Fruit fly (Drosophila melanogaster): ENCODE measurements around the gene CG42740.

CG42740 gene

dm6 chr3R:30467062-30467461, 44.3 kb upstream of the CG42740 start (continued):
- no peak for TF ChIP-seq CG6689 (GFP tag; IDR thresholded peaks at IDR 0.05)
- peak; percentile 1 for TF ChIP-seq CG14710 (tag; optimal IDR thresholded peaks at IDR 0.05)
- no peak for TF ChIP-seq Mad (GFP tag; optimal IDR thresholded peaks at IDR 0.05)
- TF ChIP-seq CG10565 (GFP tag; optimal IDR thresholded peaks at IDR 0.05) = no peak
- TF ChIP-seq Elba2 (GFP tag; optimal IDR thresholded peaks at IDR 0.05) = peak; percentile 72
- no peak for TF ChIP-seq CG7786 (GFP tag; optimal IDR thresholded peaks at IDR 0.05)
- TF ChIP-seq zen (tag; optimal IDR thresholded peaks at IDR 0.05) = peak; percentile 91
- no peak for TF ChIP-seq dimm (GFP tag; IDR thresholded peaks at IDR 0.05)
- no peak for TF ChIP-seq nom (GFP tag; optimal IDR thresholded peaks at IDR 0.05)

dm6 chr3R:30466515-30466914, 43.7 kb upstream of the CG42740 start:
- TF ChIP-seq ato (GFP tag; IDR thresholded peaks at IDR 0.05; ENCODE audit: partially characterized antibody) (peak; percentile 33; the same call in 1 of the 2 replicates), z (GFP tag; IDR thresholded peaks at IDR 0.05) (0 out of 3 replicates have a peak, but pooled peaks have one; percentile 30), dimm (GFP tag; IDR thresholded peaks at IDR 0.05) (no peak), sd (tag; optimal IDR thresholded peaks at IDR 0.05) (peak; percentile 10), chm (GFP tag; IDR thresholded peaks at IDR 0.05) (0 out of 2 replicates have a peak, but pooled peaks have one; percentile 27), Dfd (GFP tag; optimal IDR thresholded peaks at IDR 0.05) (no peak), onecut (GFP tag; IDR thresholded peaks at IDR 0.05) (0 out of 2 replicates have a peak, but pooled peaks have one; percentile 7), CG15011 (GFP tag; optimal IDR thresholded peaks at IDR 0.05) (no peak), crol (GFP tag; IDR thresholded peaks at IDR 0.05) (peak; percentile 75), tll (GFP tag; optimal IDR thresholded peaks at IDR 0.05) (peak in 1 of 2 experiments; percentile 31), Lhr (GFP tag; optimal IDR thresholded peaks at IDR 0.05) (no peak), cg (GFP tag; optimal IDR thresholded peaks at IDR 0.05) (peak; percentile 46), Pdp1 (GFP tag; optimal IDR thresholded peaks at IDR 0.05) (peak in 1 of 2 experiments; percentile 95), chinmo (GFP tag; IDR thresholded peaks at IDR 0.05; ENCODE audit: partially characterized antibody) (0 out of 4 replicates have a peak, but pooled peaks have one; percentile 28), vvl (GFP tag; IDR thresholded peaks at IDR 0.05) (0 out of 2 replicates have a peak, but pooled peaks have one; percentile 15), twi (tag; optimal IDR thresholded peaks at IDR 0.05) (peak; percentile 30), CG15514 (GFP tag; optimal IDR thresholded peaks at IDR 0.05) (peak; percentile 4)

dm6 chr3R:30465775-30466494, 43.2 kb upstream of the CG42740 start, which contains the start of gene PH4alphaEFB:
PH4alphaEFB (plus strand) TSS chr3R:30466050.
- TF ChIP-seq scrt (GFP tag; optimal IDR thresholded peaks at IDR 0.05) = peak; percentile 84
- peak; percentile 27 for TF ChIP-seq YL-1 (GFP tag; optimal IDR thresholded peaks at IDR 0.05)
- peak; percentile 47; the same call in 1 of the 2 replicates for TF ChIP-seq Bgb (GFP tag; IDR thresholded peaks at IDR 0.05; ENCODE audit: partially characterized antibody)
- TF ChIP-seq chm (GFP tag; IDR thresholded peaks at IDR 0.05) = no peak; the same call in 1 of the 2 replicates
- TF ChIP-seq CG17359 (tag; optimal IDR thresholded peaks at IDR 0.05) = no peak
- no peak for TF ChIP-seq CG4360 (GFP tag; IDR thresholded peaks at IDR 0.05)
- no peak for TF ChIP-seq Mrtf (GFP tag; IDR thresholded peaks at IDR 0.05)
- TF ChIP-seq stc (GFP tag; IDR thresholded peaks at IDR 0.05) = no peak
- TF ChIP-seq CG2129 (GFP tag; IDR thresholded peaks at IDR 0.05; ENCODE audit: partially characterized antibody) = no peak
- peak; percentile 47 for TF ChIP-seq lbe (GFP tag; optimal IDR thresholded peaks at IDR 0.05)
- no peak for TF ChIP-seq dpn (GFP tag; optimal IDR thresholded peaks at IDR 0.05)
- no peak for TF ChIP-seq CrebB (tag; optimal IDR thresholded peaks at IDR 0.05)
- TF ChIP-seq kni (GFP tag; optimal IDR thresholded peaks at IDR 0.05) = peak; percentile 3
- no peak for TF ChIP-seq ttk (GFP tag; IDR thresholded peaks at IDR 0.05)
- TF ChIP-seq sens-2 (GFP tag; IDR thresholded peaks at IDR 0.05) = peak; percentile 33; the same call in 1 of the 2 replicates
- TF ChIP-seq ase (GFP tag; IDR thresholded peaks at IDR 0.05) = no peak
- TF ChIP-seq nom (GFP tag; optimal IDR thresholded peaks at IDR 0.05) = peak; percentile 57
- TF ChIP-seq org-1 (GFP tag; optimal IDR thresholded peaks at IDR 0.05) = no peak
- no peak for TF ChIP-seq CG15011 (GFP tag; optimal IDR thresholded peaks at IDR 0.05)
- TF ChIP-seq CG6765 (GFP tag; optimal IDR thresholded peaks at IDR 0.05) = no peak
- peak; percentile 1 for TF ChIP-seq odd (GFP tag; optimal IDR thresholded peaks at IDR 0.05)
- no peak for TF ChIP-seq en (GFP tag; optimal IDR thresholded peaks at IDR 0.05)
- TF ChIP-seq Nf-YB (GFP tag; optimal IDR thresholded peaks at IDR 0.05) = no peak
- 0 out of 3 replicates have a peak, but pooled peaks have one; percentile 21 for TF ChIP-seq CG11695 (GFP tag; IDR thresholded peaks at IDR 0.05)

All from whole organism, embryonic.